Worm (Caenorhabditis elegans): ENCODE measurements around the gene sri-4.

sri-4 gene

DNA sequence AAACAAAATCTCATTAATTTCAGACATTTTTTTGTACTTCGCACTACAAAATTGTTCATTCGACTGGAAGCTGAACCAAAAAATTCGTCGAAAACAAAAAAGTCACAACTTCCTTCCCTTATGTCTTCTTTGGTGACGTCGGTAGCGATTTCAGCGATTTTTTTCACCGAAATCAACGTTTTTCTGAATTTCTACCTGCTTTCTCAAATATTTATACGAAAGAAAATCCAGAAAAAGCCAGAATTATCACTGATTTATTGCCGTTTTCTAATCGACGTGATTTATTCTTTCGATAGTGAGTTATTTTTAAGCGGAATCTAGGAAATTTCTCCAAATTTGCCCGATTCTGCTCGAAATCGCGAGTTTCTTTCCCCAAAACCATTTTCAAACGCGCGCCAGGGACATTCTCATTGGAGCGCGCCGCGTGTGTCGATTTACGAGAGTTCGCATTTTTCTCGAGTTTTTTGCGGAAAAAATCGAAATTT, 26.8 kb downstream of the sri-4 start, which contains the start of gene srbc-58 (continued):
- TF ChIP-seq hlh-17 (GFP tag; optimal IDR thresholded peaks at IDR 0.05; ENCODE audit: borderline replicate concordance) (no peak), pag-3 (tag; optimal IDR thresholded peaks at IDR 0.05; ENCODE audit: borderline replicate concordance, insufficient read depth) (no peak), dpl-1 (GFP tag; optimal IDR thresholded peaks at IDR 0.05) (peak in 2 of 3 experiments; percentile 17 to 61), egl-13 (tag; optimal IDR thresholded peaks at IDR 0.05) (no peak), C34B4.2 (tag; optimal IDR thresholded peaks at IDR 0.05) (no peak), xbp-1 (tag; optimal IDR thresholded peaks at IDR 0.05) (peak; percentile 5), Y116A8C.19 (tag; optimal IDR thresholded peaks at IDR 0.05; ENCODE audit: borderline replicate concordance) (no peak), snu-23 (GFP tag; optimal IDR thresholded peaks at IDR 0.05) (peak; percentile 24), sptf-1 (tag; optimal IDR thresholded peaks at IDR 0.05) (no peak), ceh-88 (GFP tag; IDR thresholded peaks at IDR 0.05) (no peak), C16A3.4 (tag; optimal IDR thresholded peaks at IDR 0.05) (no peak), efl-1 (optimal IDR thresholded peaks at IDR 0.05) (peak in 1 of 2 experiments; percentile 70), efl-1 (GFP tag; optimal IDR thresholded peaks at IDR 0.05 in 1 of 2) (peak; percentile 61 to 93), skn-1 (tag; optimal IDR thresholded peaks at IDR 0.05) (no peak), grh-1 (GFP tag; IDR thresholded peaks at IDR 0.05) (no peak), nhr-76 (tag; optimal IDR thresholded peaks at IDR 0.05) (no peak), zip-4 (GFP tag; optimal IDR thresholded peaks at IDR 0.05) (no peak)

DNA sequence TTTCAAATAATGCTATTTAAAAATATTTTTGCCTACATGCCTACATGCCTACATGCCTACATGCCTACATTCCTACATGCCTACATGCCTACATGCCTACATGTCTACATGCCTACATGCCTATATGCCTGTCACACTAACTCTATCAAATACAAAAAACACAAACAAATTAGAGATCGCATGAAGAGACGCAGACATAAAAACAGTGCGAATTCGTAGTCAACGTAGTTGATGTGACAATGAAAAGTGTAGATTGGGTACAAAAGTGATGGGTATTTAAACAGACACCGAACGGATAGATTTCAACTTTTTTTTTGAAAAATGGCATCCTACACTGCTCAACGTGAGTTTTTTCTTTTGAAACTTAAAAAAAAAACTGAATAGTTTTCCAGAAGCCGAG, 29.1 kb downstream of the sri-4 start, which contains the start of gene R09E12.9:
Gene R09E12.9, plus strand, starts transcription at position 316 of the 400 bp plus-strand sequence.
- TF ChIP-seq zag-1 (tag; optimal IDR thresholded peaks at IDR 0.05) (no peak), egl-27 (tag; optimal IDR thresholded peaks at IDR 0.05) (no peak), efl-1 (optimal IDR thresholded peaks at IDR 0.05) (peak; percentile 37 to 39), efl-1 (GFP tag; optimal IDR thresholded peaks at IDR 0.05 in 1 of 2) (peak; percentile 28 to 90), mdl-1 (tag; optimal IDR thresholded peaks at IDR 0.05) (no peak), nhr-76 (tag; optimal IDR thresholded peaks at IDR 0.05) (peak; percentile 15), nhr-20 (tag; optimal IDR thresholded peaks at IDR 0.05) (peak; percentile 69), nhr-19 (GFP tag; conservative IDR thresholded peaks at IDR 0.05) (peak; percentile 40), nhr-71 (tag; optimal IDR thresholded peaks at IDR 0.05) (peak; percentile 45), ama-1 (optimal IDR thresholded peaks at IDR 0.05) (no peak), lin-35 (GFP tag; optimal IDR thresholded peaks at IDR 0.05) (peak; percentile 6 to 57), lir-3 (tag; optimal IDR thresholded peaks at IDR 0.05; ENCODE audit: poor library complexity) (no peak), nhr-28 (tag; optimal IDR thresholded peaks at IDR 0.05) (peak; percentile 54), swsn-7 (tag; optimal IDR thresholded peaks at IDR 0.05) (peak; percentile 10), tbx-2 (tag; optimal IDR thresholded peaks at IDR 0.05) (no peak), sup-37 (GFP tag; optimal IDR thresholded peaks at IDR 0.05) (no peak), sox-4 (tag; optimal IDR thresholded peaks at IDR 0.05) (no peak), fkh-10 (GFP tag; optimal IDR thresholded peaks at IDR 0.05) (no peak), nhr-12 (tag; optimal IDR thresholded peaks at IDR 0.05) (no peak), lin-39 (tag; optimal IDR thresholded peaks at IDR 0.05) (no peak), elt-3 (tag; optimal IDR thresholded peaks at IDR 0.05) (peak in 1 of 6 experiments; percentile 27), snu-23 (GFP tag; optimal IDR thresholded peaks at IDR 0.05) (peak; percentile 63), ces-1 (GFP tag; optimal IDR thresholded peaks at IDR 0.05) (no peak), nhr-237 (tag; optimal IDR thresholded peaks at IDR 0.05) (peak; percentile 42), Y116A8C.19 (tag; optimal IDR thresholded peaks at IDR 0.05; ENCODE audit: borderline replicate concordance) (no peak), elt-2 (tag; optimal IDR thresholded peaks at IDR 0.05) (no peak), nhr-77 (tag; optimal IDR thresholded peaks at IDR 0.05) (peak; percentile 100), alr-1 (tag; optimal IDR thresholded peaks at IDR 0.05; ENCODE audit: borderline replicate concordance) (no peak), unc-98 (GFP tag; IDR thresholded peaks at IDR 0.05) (no peak), mep-1 (tag; optimal IDR thresholded peaks at IDR 0.05) (no peak), nhr-90 (tag; optimal IDR thresholded peaks at IDR 0.05; ENCODE audit: poor library complexity) (peak; percentile 29), dpl-1 (GFP tag; optimal IDR thresholded peaks at IDR 0.05) (peak in 2 of 3 experiments; percentile 24 to 26), efl-3 (GFP tag; optimal IDR thresholded peaks at IDR 0.05) (no peak), nhr-85 (tag) (peak; percentile 55), blmp-1 (tag; optimal IDR thresholded peaks at IDR 0.05) (peak; percentile 36)
